Fruit fly (Drosophila melanogaster) whole organism, wandering third instar larva: Measurements from ENCODE around the gene RpL23A.

Experiments
- Abd-B ChIP-seq: fragments of >200 bp; optimal IDR thresholded peaks from 2 replicates; lab custom pipeline; 2017; ENCODE audit warnings: missing biosample characterization, missing genetic modification characterization
- Hr78 ChIP-seq: fragments of >200 bp; optimal IDR thresholded peaks from 2 replicates; lab custom pipeline; 2017; ENCODE audit warnings: missing biosample characterization, missing genetic modification characterization
- OdsH ChIP-seq: fragments of 200-800 bp; sonication (Bioruptor generic); optimal IDR thresholded peaks from 2 replicates; lab custom pipeline; 2016; ENCODE audit warnings: missing biosample characterization, mild to moderate bottlenecking, missing genetic modification characterization
- tai ChIP-seq: sonication (Bioruptor generic); optimal IDR thresholded peaks from 2 replicates; lab custom pipeline; 2016; ENCODE audit warnings: missing biosample characterization, missing genetic modification characterization

dm6 chr3L:1664205-1664604 lies 4.2 kb downstream of the RpL23A start:
- TF ChIP-seq Hr78 (GFP tag; lab: Kevin White, UChicago): no peak
- TF ChIP-seq OdsH (GFP tag; lab: Kevin White, UChicago): no peak
- TF ChIP-seq tai: no peak
- TF ChIP-seq Abd-B: no peak
